Worm (Caenorhabditis elegans): ENCODE measurements around the gene F37C4.5.
A peak's percentile ranks its signal among the peaks of the same experiment; 100 is the strongest.

DNA sequence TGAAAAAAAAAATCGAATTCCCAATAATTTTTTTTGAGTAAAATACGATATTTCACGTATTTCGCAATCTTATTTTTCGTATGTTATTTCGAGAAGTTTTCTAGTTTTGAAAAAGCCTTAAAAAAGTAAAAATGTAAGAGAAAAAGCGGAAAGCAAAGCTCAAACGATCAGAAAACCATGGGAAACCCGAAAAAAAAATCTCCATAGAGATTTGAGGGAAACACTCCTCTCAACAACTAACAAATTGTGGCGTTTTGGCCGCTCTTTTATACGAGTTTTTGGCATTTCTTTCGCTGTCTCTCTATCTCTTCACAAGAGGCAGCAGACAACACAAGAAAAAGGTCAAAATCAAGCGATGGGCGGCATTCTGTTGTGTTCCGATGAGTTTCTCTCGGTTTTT, 811 bp upstream of the F37C4.5 start:
- TF ChIP-seq skn-1 (tag; optimal IDR thresholded peaks at IDR 0.05): peak; percentile 1
- no peak for TF ChIP-seq elt-3 (tag; optimal IDR thresholded peaks at IDR 0.05)
- TF ChIP-seq snpc-4 (tag; optimal IDR thresholded peaks at IDR 0.05): no peak
- TF ChIP-seq ceh-9 (tag; optimal IDR thresholded peaks at IDR 0.05): no peak
- no peak for TF ChIP-seq zag-1 (tag; optimal IDR thresholded peaks at IDR 0.05)
- TF ChIP-seq unc-62 (GFP tag; optimal IDR thresholded peaks at IDR 0.05): no peak
- no peak for TF ChIP-seq nhr-11 (tag; optimal IDR thresholded peaks at IDR 0.05)
- no peak for TF ChIP-seq nhr-77 (tag; optimal IDR thresholded peaks at IDR 0.05)
- TF ChIP-seq ZK546.5 (tag; optimal IDR thresholded peaks at IDR 0.05): no peak
- TF ChIP-seq nhr-237 (tag; optimal IDR thresholded peaks at IDR 0.05): no peak

Measured in whole organism, L3 larva.